Worm (Caenorhabditis elegans): Measurements from ENCODE around the gene nca-2.
"Not testable (repeated sequence)": the region's sequence is repeated elsewhere in the genome, so short reads cannot be mapped to it uniquely, and the experiment has no call there.

Gene nca-2

ce11 chrIII:4922020-4922419 lies 43.4 kb upstream of the nca-2 start, which contains the start of gene mmab-1:
Gene mmab-1, minus strand, starts transcription at chrIII:4922114.
- 0 out of 2 replicates have a peak, but pooled peaks have one; percentile 12 for TF ChIP-seq Y95B8A.8 (GFP tag; IDR thresholded peaks at IDR 0.05)
- 0 out of 2 replicates have a peak, but pooled peaks have one; percentile 76 for TF ChIP-seq nhr-120 (GFP tag; IDR thresholded peaks at IDR 0.05)
- TF ChIP-seq pbrm-1 (GFP tag; IDR thresholded peaks at IDR 0.05) = peak; percentile 55; the same call in 1 of the 2 replicates
- peak; percentile 6 for TF ChIP-seq ztf-18 (tag; optimal IDR thresholded peaks at IDR 0.05)
- TF ChIP-seq ztf-26 (tag; optimal IDR thresholded peaks at IDR 0.05) = peak; percentile 8
- TF ChIP-seq hmg-1.2 (GFP tag; IDR thresholded peaks at IDR 0.05) = peak; percentile 13; the same call in 1 of the 2 replicates
- TF ChIP-seq ceh-91 (GFP tag; IDR thresholded peaks at IDR 0.05) = 0 out of 2 replicates have a peak, but pooled peaks have one; percentile 11
- peak; percentile 21; the same call in 1 of the 2 replicates for TF ChIP-seq C17E4.6 (GFP tag; IDR thresholded peaks at IDR 0.05)
- not testable (repeated sequence) for TF ChIP-seq cebp-1 (GFP tag; IDR thresholded peaks at IDR 0.05); rpc-1 (tag; optimal IDR thresholded peaks at IDR 0.05); snpc-4 (GFP tag; optimal IDR thresholded peaks at IDR 0.05)
- peak; percentile 36 for TF ChIP-seq cebp-1 (tag; optimal IDR thresholded peaks at IDR 0.05)
- peak; percentile 27 for TF ChIP-seq lin-40 (tag; optimal IDR thresholded peaks at IDR 0.05)
- peak; percentile 15 for TF ChIP-seq rpc-1 (optimal IDR thresholded peaks at IDR 0.05)
- TF ChIP-seq lin-26 (GFP tag; IDR thresholded peaks at IDR 0.05) = peak; percentile 18; the same call in 1 of the 2 replicates
- TF ChIP-seq nfyb-1 (GFP tag; IDR thresholded peaks at IDR 0.05) = peak; percentile 55
- peak; percentile 34 for TF ChIP-seq attf-5 (GFP tag; optimal IDR thresholded peaks at IDR 0.05)
- 0 out of 2 replicates have a peak, but pooled peaks have one; percentile 10 for TF ChIP-seq cebp-2 (GFP tag; IDR thresholded peaks at IDR 0.05)
- peak; percentile 89 for TF ChIP-seq mcd-1 (GFP tag; IDR thresholded peaks at IDR 0.05)
- peak; percentile 84 for TF ChIP-seq C06A6.2 (GFP tag; conservative IDR thresholded peaks at IDR 0.05)
- peak; percentile 90 for TF ChIP-seq ceh-100 (GFP tag; IDR thresholded peaks at IDR 0.05)
- peak; percentile 18; the same call in 1 of the 2 replicates for TF ChIP-seq attf-3 (GFP tag; conservative IDR thresholded peaks at IDR 0.05)
- TF ChIP-seq zfh-2 (GFP tag; conservative IDR thresholded peaks at IDR 0.05) = 0 out of 2 replicates have a peak, but pooled peaks have one; percentile 34
- TF ChIP-seq F33H1.4 (GFP tag; IDR thresholded peaks at IDR 0.05) = peak; percentile 44
- peak; percentile 42; the same call in 1 of the 2 replicates for TF ChIP-seq Y67H2A.10 (GFP tag; conservative IDR thresholded peaks at IDR 0.05)
- TF ChIP-seq K11D2.4 (GFP tag; IDR thresholded peaks at IDR 0.05) = peak; percentile 73
- peak; percentile 11 for TF ChIP-seq lin-54 (GFP tag; optimal IDR thresholded peaks at IDR 0.05)
- peak in 2 of 4 experiments; percentile 5 to 25 for TF ChIP-seq snpc-4 (tag; optimal IDR thresholded peaks at IDR 0.05)
- TF ChIP-seq egrh-3 (GFP tag; IDR thresholded peaks at IDR 0.05) = peak; percentile 34

- no peak for TF ChIP-seq F37B4.10 (GFP tag; IDR thresholded peaks at IDR 0.05)
- no peak for TF ChIP-seq Y53F4B.3 (GFP tag; IDR thresholded peaks at IDR 0.05)
- TF ChIP-seq F33H1.4 (GFP tag; IDR thresholded peaks at IDR 0.05) = no peak
- no peak for TF ChIP-seq lsy-27 (tag; optimal IDR thresholded peaks at IDR 0.05; ENCODE audit: borderline replicate concordance, insufficient read depth)
- no peak for TF ChIP-seq tbp1 (GFP tag; optimal IDR thresholded peaks at IDR 0.05)
- TF ChIP-seq snpc-1.1 (tag; optimal IDR thresholded peaks at IDR 0.05; ENCODE audit: insufficient read depth) = no peak
- no peak for TF ChIP-seq nhr-80 (tag; optimal IDR thresholded peaks at IDR 0.05)
- no peak for TF ChIP-seq mxl-1 (tag; optimal IDR thresholded peaks at IDR 0.05)
- TF ChIP-seq B0019.2 (GFP tag; conservative IDR thresholded peaks at IDR 0.05) = no peak
- no peak for TF ChIP-seq hlh-12 (tag; optimal IDR thresholded peaks at IDR 0.05)
- no peak for TF ChIP-seq madf-10 (tag; optimal IDR thresholded peaks at IDR 0.05)
- no peak for TF ChIP-seq aptf-2 (GFP tag; conservative IDR thresholded peaks at IDR 0.05)
- TF ChIP-seq aptf-3 (GFP tag; IDR thresholded peaks at IDR 0.05) = no peak
- no peak for TF ChIP-seq Y79H2A.3 (GFP tag; conservative IDR thresholded peaks at IDR 0.05)
- no peak for TF ChIP-seq xnd-1 (tag; optimal IDR thresholded peaks at IDR 0.05)
Observed at ce11 chrIII:4924134-4924533, 41.2 kb upstream of the nca-2 start.
